Worm (Caenorhabditis elegans) whole organism, L4 larva: ENCODE results near the gene nhr-233.
A peak's percentile ranks its signal among the peaks of the same experiment; 100 is the strongest.

Experiments used
- ZK546.5 ChIP-seq, 2 experiments: sonication (generic microtip); optimal IDR thresholded peaks; 2 replicates each; lab custom pipeline; 2017; ENCODE audit warnings: missing biosample characterization in 2 of 2, missing genetic modification characterization in 2 of 2
- daf-12 ChIP-seq: fragments of 150-350 bp; optimal IDR thresholded peaks from 2 replicates; lab custom pipeline; 2014; ENCODE audit warnings: missing biosample characterization, missing genetic modification reagents, missing genetic modification characterization
- dpl-1 ChIP-seq: fragments of 150-350 bp; optimal IDR thresholded peaks from 2 replicates; lab custom pipeline; 2014; ENCODE audit warnings: missing biosample characterization, missing genetic modification reagents, missing genetic modification characterization
- fos-1 ChIP-seq: fragments of 150-350 bp; optimal IDR thresholded peaks from 2 replicates; lab custom pipeline; 2014; ENCODE audit warnings: missing biosample characterization, missing genetic modification characterization
- lin-13 ChIP-seq: fragments of 150-350 bp; optimal IDR thresholded peaks from 2 replicates; lab custom pipeline; 2014; ENCODE audit warnings: missing biosample characterization, missing genetic modification reagents, missing genetic modification characterization
- mep-1 ChIP-seq: fragments of 150-350 bp; sonication (generic microtip); optimal IDR thresholded peaks from 3 replicates; lab custom pipeline; 2014; ENCODE audit warnings: missing biosample characterization, missing genetic modification characterization
- nhr-28 ChIP-seq: fragments of 150-350 bp; optimal IDR thresholded peaks from 2 replicates; lab custom pipeline; 2014; ENCODE audit warnings: missing biosample characterization, missing genetic modification characterization
- pha-4 ChIP-seq, 2 experiments: fragments of 150-350 bp in 1 of 2; fragments of 200-800 bp in 1 of 2; sonication (Bioruptor generic) in 1 of 2; IDR thresholded peaks in 1 of 2; optimal IDR thresholded peaks in 1 of 2; 2 replicates each; pipeline versions ENCODE4 v1.3.6 to Lab custom; 2014 to 2022; ENCODE audit warnings: missing genetic modification characterization in 2 of 2, missing genetic modification reagents in 2 of 2, missing biosample characterization in 1 of 2, missing compliant biosample characterization in 1 of 2
- sdz-12 ChIP-seq: fragments of 200-800 bp; sonication (Bioruptor generic); optimal IDR thresholded peaks from 2 replicates; lab custom pipeline; 2018; ENCODE audit warnings: mild to moderate bottlenecking, missing genetic modification characterization, missing compliant biosample characterization
- unc-39 ChIP-seq: sonication (generic microtip); optimal IDR thresholded peaks from 2 replicates; lab custom pipeline; 2017; ENCODE audit warnings: missing biosample characterization, missing genetic modification characterization
- zfp-2 ChIP-seq: sonication (generic microtip); optimal IDR thresholded peaks from 2 replicates; lab custom pipeline; 2016; ENCODE audit warnings: mild to moderate bottlenecking, missing genetic modification characterization, missing compliant biosample characterization
- zfp-3 ChIP-seq: fragments of 200-800 bp; sonication (Bioruptor generic); conservative IDR thresholded peaks from 2 replicates; pipeline ENCODE4 v1.3.6; 2022; ENCODE audit warnings: missing genetic modification reagents, missing genetic modification characterization, missing compliant biosample characterization

DNA sequence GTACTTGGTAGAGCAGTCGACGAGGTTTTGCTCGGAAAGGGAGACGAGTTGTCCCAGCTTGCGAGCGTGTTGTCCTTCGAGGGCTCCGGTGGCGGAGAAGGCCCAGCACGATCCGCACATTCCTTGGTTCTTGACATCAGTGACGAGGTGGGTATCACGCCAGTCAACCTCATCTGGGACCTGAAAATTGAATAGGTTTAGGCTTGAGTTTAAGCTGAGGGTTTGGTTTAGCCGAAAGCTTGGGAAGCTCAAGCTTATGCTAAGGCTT lies 23.1 kb upstream of the nhr-233 start:
- no peak for TF ChIP-seq mep-1 (tag; lab: Kevin White, UChicago)
- TF ChIP-seq lin-13 (GFP tag; lab: Kevin White, UChicago), result no peak
- TF ChIP-seq unc-39 (tag; lab: Kevin White, UChicago), result no peak
- no peak for TF ChIP-seq fos-1 (tag; lab: Kevin White, UChicago)
- peak; percentile 18 for TF ChIP-seq sdz-12 (GFP tag; lab: Kevin White, UChicago)
- no peak for TF ChIP-seq dpl-1 (GFP tag; lab: Kevin White, UChicago)
- TF ChIP-seq zfp-3 (GFP tag; lab: Robert Waterston, UW), result peak; percentile 21; the same call in 1 of the 2 replicates
- no peak for TF ChIP-seq daf-12 (tag; lab: Kevin White, UChicago)
- no peak for TF ChIP-seq ZK546.5 (tag; optimal IDR thresholded peaks at IDR 0.05; lab: Kevin White, UChicago)
- TF ChIP-seq zfp-2, result no peak
- no peak for TF ChIP-seq pha-4 (GFP tag; IDR thresholded peaks at IDR 0.05; lab: Robert Waterston, UW)
- no peak for TF ChIP-seq pha-4 (tag; optimal IDR thresholded peaks at IDR 0.05; lab: Kevin White, UChicago)
- no peak for TF ChIP-seq nhr-28 (tag; lab: Kevin White, UChicago)
